Worm (Caenorhabditis elegans) whole organism, young adult: Measurements from ENCODE around the gene F37C12.18.

Source experiments
- B0336.3 ChIP-seq: fragments of 200-800 bp; sonication (Bioruptor generic); IDR thresholded peaks from 2 replicates; pipeline ENCODE4 v1.3.6; 2022; ENCODE audit warnings: missing genetic modification characterization, missing compliant biosample characterization
- F10E7.11 ChIP-seq: sonication (generic microtip); optimal IDR thresholded peaks from 2 replicates; lab custom pipeline; 2017; ENCODE audit warnings: mild to moderate bottlenecking, missing genetic modification characterization, moderate library complexity, missing compliant biosample characterization
- F22D6.2 ChIP-seq: sonication (generic microtip); optimal IDR thresholded peaks from 2 replicates; lab custom pipeline; 2016; ENCODE audit warnings: mild to moderate bottlenecking, missing genetic modification characterization, missing compliant biosample characterization
- F23B12.7 ChIP-seq: sonication (generic microtip); optimal IDR thresholded peaks from 2 replicates; lab custom pipeline; 2017; ENCODE audit warnings: missing genetic modification characterization, mild to moderate bottlenecking, missing compliant biosample characterization, antibody characterized with exemption, moderate library complexity; ENCODE audit not compliant: insufficient read depth
- F39B2.1 ChIP-seq: fragments of 200-800 bp; sonication (Bioruptor generic); IDR thresholded peaks from 2 replicates; pipeline ENCODE4 v1.3.6; 2022; ENCODE audit warnings: missing genetic modification reagents, missing genetic modification characterization, missing compliant biosample characterization
- F49E8.2 ChIP-seq: sonication (generic microtip); optimal IDR thresholded peaks from 3 replicates; lab custom pipeline; 2017; ENCODE audit warnings: missing genetic modification characterization, mild to moderate bottlenecking, missing compliant biosample characterization, antibody characterized with exemption, moderate library complexity; ENCODE audit not compliant: insufficient read depth
- K12H6.12 ChIP-seq: fragments of 200-800 bp; sonication (Bioruptor generic); optimal IDR thresholded peaks from 2 replicates; lab custom pipeline; 2018; ENCODE audit warnings: mild to moderate bottlenecking, missing genetic modification characterization, missing compliant biosample characterization
- Y53F4B.3 ChIP-seq: fragments of 200-800 bp; sonication (Bioruptor generic); IDR thresholded peaks from 2 replicates; pipeline ENCODE4 v1.3.6; 2022; ENCODE audit warnings: missing genetic modification reagents, missing genetic modification characterization, missing compliant biosample characterization
- Y95B8A.8 ChIP-seq: fragments of 200-800 bp; sonication (Bioruptor generic); IDR thresholded peaks from 2 replicates; pipeline ENCODE4 v1.3.6; 2022; ENCODE audit warnings: missing genetic modification reagents, missing genetic modification characterization, missing compliant biosample characterization
- atf-7 ChIP-seq: sonication (generic microtip); optimal IDR thresholded peaks from 2 replicates; lab custom pipeline; 2017; ENCODE audit warnings: mild to moderate bottlenecking, missing genetic modification characterization, missing compliant biosample characterization
- attf-5 ChIP-seq: fragments of 200-800 bp; sonication (Bioruptor generic); optimal IDR thresholded peaks from 2 replicates; lab custom pipeline; 2018; ENCODE audit warnings: mild to moderate bottlenecking, missing genetic modification characterization, missing compliant biosample characterization
- attf-6 ChIP-seq: fragments of 200-800 bp; sonication (Bioruptor generic); IDR thresholded peaks from 2 replicates; pipeline ENCODE4 v1.3.6; 2022; ENCODE audit warnings: missing genetic modification reagents, missing genetic modification characterization, missing compliant biosample characterization
- bed-2 ChIP-seq: fragments of 200-800 bp; sonication (Bioruptor generic); IDR thresholded peaks from 2 replicates; pipeline ENCODE4 v1.3.6; 2022; ENCODE audit warnings: missing genetic modification reagents, missing genetic modification characterization, missing compliant biosample characterization
- cebp-1 ChIP-seq, 2 experiments: fragments of 200-800 bp in 1 of 2; sonication (Bioruptor generic) in 1 of 2; sonication (generic microtip) in 1 of 2; IDR thresholded peaks in 1 of 2; optimal IDR thresholded peaks in 1 of 2; 2 replicates each; pipeline versions ENCODE4 v1.3.6 to Lab custom; 2017 to 2022; ENCODE audit warnings: missing compliant biosample characterization in 2 of 2, missing genetic modification characterization in 2 of 2, mild to moderate bottlenecking in 1 of 2, missing genetic modification reagents in 1 of 2, moderate library complexity in 1 of 2
- cebp-2 ChIP-seq: fragments of 200-800 bp; sonication (Bioruptor generic); IDR thresholded peaks from 2 replicates; pipeline ENCODE4 v1.3.6; 2022; ENCODE audit warnings: missing genetic modification characterization, missing compliant biosample characterization
- ceh-58 ChIP-seq: fragments of 200-800 bp; sonication (Bioruptor generic); IDR thresholded peaks from 2 replicates; pipeline ENCODE4 v1.3.6; 2022; ENCODE audit warnings: missing genetic modification characterization, missing compliant biosample characterization
- chd-7 ChIP-seq: sonication (generic microtip); optimal IDR thresholded peaks from 2 replicates; lab custom pipeline; 2016; ENCODE audit warnings: mild to moderate bottlenecking, missing genetic modification characterization, moderate library complexity, missing compliant biosample characterization
- dox-1 ChIP-seq: fragments of 200-800 bp; sonication (Bioruptor generic); IDR thresholded peaks from 2 replicates; pipeline ENCODE4 v1.3.6; 2022; ENCODE audit warnings: missing genetic modification reagents, missing genetic modification characterization, missing compliant biosample characterization
- efl-1 ChIP-seq: fragments of 150-350 bp; optimal IDR thresholded peaks from 2 replicates; lab custom pipeline; 2014; ENCODE audit warnings: missing biosample characterization, missing genetic modification reagents, missing genetic modification characterization
- fkh-3 ChIP-seq: sonication (generic microtip); optimal IDR thresholded peaks from 2 replicates; lab custom pipeline; 2016; ENCODE audit warnings: mild to moderate bottlenecking, missing genetic modification characterization, missing compliant biosample characterization
- him-1 ChIP-seq: sonication (generic microtip); optimal IDR thresholded peaks from 2 replicates; lab custom pipeline; 2016; ENCODE audit warnings: missing genotype, missing genetic modification reagents, missing genetic modification characterization, missing compliant biosample characterization
- hrde-1 ChIP-seq: sonication (generic microtip); optimal IDR thresholded peaks from 2 replicates; lab custom pipeline; 2016; ENCODE audit warnings: missing genetic modification characterization, mild to moderate bottlenecking, missing compliant biosample characterization, moderate library complexity, missing genotype, missing genetic modification reagents, borderline replicate concordance
- let-607 ChIP-seq, 2 experiments: fragments of 200-800 bp in 1 of 2; sonication (Bioruptor generic) in 1 of 2; sonication (generic microtip) in 1 of 2; optimal IDR thresholded peaks; 2 replicates each; lab custom pipeline; 2016 to 2018; ENCODE audit warnings: mild to moderate bottlenecking in 2 of 2, missing compliant biosample characterization in 2 of 2, missing genetic modification characterization in 2 of 2, moderate library complexity in 2 of 2, missing genotype in 1 of 2
- lin-40 ChIP-seq: sonication (generic microtip); optimal IDR thresholded peaks from 2 replicates; lab custom pipeline; 2016; ENCODE audit warnings: missing genetic modification characterization, mild to moderate bottlenecking, missing compliant biosample characterization, missing genotype, missing genetic modification reagents
- lin-54 ChIP-seq: fragments of 200-800 bp; sonication (Bioruptor generic); optimal IDR thresholded peaks from 2 replicates; lab custom pipeline; 2018; ENCODE audit warnings: mild to moderate bottlenecking, missing genetic modification characterization, missing compliant biosample characterization
- madf-10 ChIP-seq: sonication (generic microtip); optimal IDR thresholded peaks from 2 replicates; lab custom pipeline; 2016; ENCODE audit warnings: mild to moderate bottlenecking, missing genetic modification characterization, missing compliant biosample characterization
- madf-3 ChIP-seq: fragments of 200-800 bp; sonication (Bioruptor generic); IDR thresholded peaks from 2 replicates; pipeline ENCODE4 v1.3.6; 2022; ENCODE audit warnings: missing genetic modification reagents, missing genetic modification characterization, missing compliant biosample characterization
- madf-6 ChIP-seq: fragments of 200-800 bp; sonication (Bioruptor generic); IDR thresholded peaks from 2 replicates; pipeline ENCODE4 v1.3.6; 2022; ENCODE audit warnings: missing genetic modification reagents, missing genetic modification characterization, missing compliant biosample characterization
- mxl-1 ChIP-seq: sonication (generic microtip); optimal IDR thresholded peaks from 2 replicates; lab custom pipeline; 2016; ENCODE audit warnings: missing genetic modification characterization, missing compliant biosample characterization
- nfya-2 ChIP-seq: fragments of 200-800 bp; sonication (Bioruptor generic); IDR thresholded peaks from 2 replicates; pipeline ENCODE4 v1.3.6; 2022; ENCODE audit warnings: missing genetic modification reagents, missing genetic modification characterization, missing compliant biosample characterization
- nfyb-1 ChIP-seq: fragments of 200-800 bp; sonication (Bioruptor generic); IDR thresholded peaks from 2 replicates; pipeline ENCODE4 v1.3.6; 2022; ENCODE audit warnings: missing genetic modification reagents, missing genetic modification characterization, missing compliant biosample characterization
- nhr-80 ChIP-seq: sonication (generic microtip); optimal IDR thresholded peaks from 2 replicates; lab custom pipeline; 2016; ENCODE audit warnings: missing genetic modification characterization, missing compliant biosample characterization
- nhr-90 ChIP-seq: sonication (generic microtip); optimal IDR thresholded peaks from 2 replicates; lab custom pipeline; 2016; ENCODE audit warnings: missing genotype, mild to moderate bottlenecking, missing genetic modification characterization, missing compliant biosample characterization
- pha-4 ChIP-seq: fragments of 150-350 bp; sonication (generic microtip); optimal IDR thresholded peaks from 2 replicates; lab custom pipeline; 2014; ENCODE audit warnings: missing biosample characterization, missing genetic modification reagents, missing genetic modification characterization
- snpc-1.1 ChIP-seq: sonication (generic microtip); optimal IDR thresholded peaks from 2 replicates; lab custom pipeline; 2017; ENCODE audit warnings: missing genetic modification characterization, mild to moderate bottlenecking, missing compliant biosample characterization, antibody characterized with exemption, moderate library complexity, missing genotype, missing genetic modification reagents; ENCODE audit not compliant: insufficient read depth
- snpc-4 ChIP-seq, 5 experiments: fragments of 150-350 bp in 1 of 5; sonication (generic microtip) in 4 of 5; optimal IDR thresholded peaks; 2 replicates each; lab custom pipeline; 2014 to 2018; ENCODE audit warnings: missing genetic modification characterization in 5 of 5, missing biosample characterization in 3 of 5, antibody characterized with exemption in 2 of 5, mild to moderate bottlenecking in 2 of 5, missing compliant biosample characterization in 2 of 5, missing genotype in 2 of 5, moderate library complexity in 2 of 5, missing genetic modification reagents in 1 of 5
- somi-1 ChIP-seq: fragments of 200-800 bp; sonication (Bioruptor generic); optimal IDR thresholded peaks from 2 replicates; lab custom pipeline; 2018; ENCODE audit warnings: mild to moderate bottlenecking, missing genetic modification characterization, missing compliant biosample characterization
- zim-3 ChIP-seq: sonication (generic microtip); optimal IDR thresholded peaks from 2 replicates; lab custom pipeline; 2017; ENCODE audit warnings: mild to moderate bottlenecking, missing genetic modification characterization, moderate library complexity, missing compliant biosample characterization
- ztf-18 ChIP-seq: sonication (generic microtip); optimal IDR thresholded peaks from 2 replicates; lab custom pipeline; 2016; ENCODE audit warnings: missing genotype, mild to moderate bottlenecking, missing genetic modification characterization, missing compliant biosample characterization
- ztf-25 ChIP-seq: fragments of 200-800 bp; sonication (Bioruptor generic); IDR thresholded peaks from 2 replicates; pipeline ENCODE4 v1.3.6; 2022; ENCODE audit warnings: missing genetic modification reagents, missing genetic modification characterization, missing compliant biosample characterization
- ztf-26 ChIP-seq: sonication (generic microtip); optimal IDR thresholded peaks from 2 replicates; lab custom pipeline; 2017; ENCODE audit warnings: missing genetic modification characterization, missing compliant biosample characterization
- ztf-28 ChIP-seq: fragments of 200-800 bp; sonication (Bioruptor generic); IDR thresholded peaks from 2 replicates; pipeline ENCODE4 v1.3.6; 2022; ENCODE audit warnings: missing genetic modification reagents, missing genetic modification characterization, missing compliant biosample characterization
- ztf-3 ChIP-seq: fragments of 200-800 bp; sonication (Bioruptor generic); optimal IDR thresholded peaks from 2 replicates; lab custom pipeline; 2018; ENCODE audit warnings: mild to moderate bottlenecking, missing genetic modification characterization, missing compliant biosample characterization

F37C12.18 gene

DNA sequence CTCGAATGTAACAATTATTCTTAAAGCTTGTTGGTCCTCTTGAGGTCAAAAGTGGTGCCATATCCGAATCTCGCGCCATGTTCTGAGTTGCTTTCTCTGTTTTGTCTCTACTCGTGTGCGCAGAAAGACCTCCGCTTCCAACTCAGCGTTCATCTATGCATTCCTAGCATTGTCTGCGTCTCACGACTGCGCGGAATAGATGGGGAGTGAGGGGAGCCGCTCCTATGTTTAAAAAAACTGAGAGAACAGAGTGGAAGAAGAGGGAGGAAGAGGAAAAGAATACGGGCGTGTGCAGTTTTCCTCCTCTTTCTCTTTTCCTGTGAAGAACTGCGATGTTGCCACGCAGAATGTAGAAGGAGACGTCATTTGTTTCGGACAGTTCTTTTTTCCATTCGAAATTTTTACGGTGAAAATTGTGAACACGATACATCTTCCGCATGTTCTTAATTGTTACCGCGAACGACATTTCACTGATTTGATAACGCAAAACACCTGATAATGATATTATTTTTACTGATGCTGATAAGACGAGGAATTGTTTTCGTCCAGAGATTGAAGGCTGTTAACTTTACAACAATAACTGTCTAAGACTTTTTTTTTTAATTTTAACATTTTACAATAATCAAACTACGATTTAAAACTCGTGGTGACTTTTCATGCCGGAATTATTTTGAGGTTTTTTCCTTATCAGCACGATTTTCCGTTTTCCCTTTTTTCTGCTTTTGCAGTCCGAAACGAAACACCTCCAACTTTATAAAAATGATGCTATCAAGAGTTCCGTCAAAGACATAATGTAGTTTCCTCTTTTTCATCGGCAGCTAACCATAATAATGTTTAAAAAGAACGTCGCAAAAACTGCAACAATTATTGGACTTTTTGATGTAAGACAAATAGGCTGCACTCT lies 28.3 kb downstream of the F37C12.18 start (continued):
- no peak for TF ChIP-seq ztf-25 (GFP tag; lab: Robert Waterston, UW)
- peak; percentile 47 for TF ChIP-seq chd-7 (tag; lab: Kevin White, UChicago)
- no peak for TF ChIP-seq F10E7.11 (tag; lab: Kevin White, UChicago)
- no peak for TF ChIP-seq ztf-26 (tag; lab: Kevin White, UChicago)
- peak; percentile 43 for TF ChIP-seq K12H6.12
- TF ChIP-seq somi-1 (GFP tag; lab: Kevin White, UChicago): peak; percentile 4
- TF ChIP-seq madf-10 (tag; lab: Kevin White, UChicago): no peak
- TF ChIP-seq F22D6.2: no peak

- TF ChIP-seq Y53F4B.3 (GFP tag; lab: Robert Waterston, UW) (no peak), ztf-28 (GFP tag; lab: Robert Waterston, UW) (no peak), ztf-3 (GFP tag; lab: Kevin White, UChicago) (no peak), F23B12.7 (peak; percentile 28), mxl-1 (no peak), attf-5 (GFP tag; lab: Kevin White, UChicago) (peak; percentile 92), atf-7 (tag; lab: Kevin White, UChicago) (peak; percentile 42), B0336.3 (0 out of 2 replicates have a peak, but pooled peaks have one; percentile 20), lin-40 (tag; lab: Kevin White, UChicago) (peak; percentile 15), cebp-2 (no peak), lin-54 (GFP tag; lab: Kevin White, UChicago) (peak; percentile 61), F39B2.1 (GFP tag; lab: Robert Waterston, UW) (no peak), Y95B8A.8 (GFP tag; lab: Robert Waterston, UW) (no peak), hrde-1 (tag; lab: Kevin White, UChicago) (no peak), attf-6 (GFP tag; lab: Robert Waterston, UW) (no peak), ztf-26 (tag; lab: Kevin White, UChicago) (no peak), snpc-1.1 (tag; lab: Kevin White, UChicago) (no peak), nhr-80 (tag; lab: Kevin White, UChicago) (peak; percentile 98), snpc-4 (GFP tag; optimal IDR thresholded peaks at IDR 0.05; lab: Kevin White, UChicago) (no peak), snpc-4 (tag; optimal IDR thresholded peaks at IDR 0.05; lab: Kevin White, UChicago) (peak in 2 of 4 experiments; percentile 21 to 76), madf-3 (GFP tag; lab: Robert Waterston, UW) (no peak), nfya-2 (GFP tag; lab: Robert Waterston, UW) (no peak), zim-3 (no peak), ztf-25 (GFP tag; lab: Robert Waterston, UW) (no peak), pha-4 (tag; lab: Kevin White, UChicago) (peak; percentile 73), dox-1 (GFP tag; lab: Robert Waterston, UW) (peak; percentile 65), nfyb-1 (GFP tag; lab: Robert Waterston, UW) (0 out of 2 replicates have a peak, but pooled peaks have one; percentile 55), F49E8.2 (tag; lab: Kevin White, UChicago) (no peak), cebp-1 (GFP tag; IDR thresholded peaks at IDR 0.05; lab: Robert Waterston, UW) (peak; percentile 97), cebp-1 (tag; optimal IDR thresholded peaks at IDR 0.05; lab: Kevin White, UChicago) (peak; percentile 99), K12H6.12 (peak; percentile 27), ceh-58 (GFP tag; lab: Robert Waterston, UW) (no peak), fkh-3 (tag; lab: Kevin White, UChicago) (no peak), let-607 (tag; optimal IDR thresholded peaks at IDR 0.05; lab: Kevin White, UChicago) (peak; percentile 68 to 75), madf-6 (GFP tag; lab: Robert Waterston, UW) (no peak), efl-1 (GFP tag; lab: Kevin White, UChicago) (peak; percentile 1), bed-2 (no peak), nhr-90 (tag; lab: Kevin White, UChicago) (peak; percentile 1), ztf-18 (tag; lab: Kevin White, UChicago) (peak; percentile 54), him-1 (tag; lab: Kevin White, UChicago) (no peak)
Measured at ce11 chrIII:7165816-7166229, 29.4 kb downstream of the F37C12.18 start.
